Fruit fly (Drosophila melanogaster) whole organism, embryonic: ENCODE measurements around the gene Pat1.
A peak's percentile ranks its signal among the peaks of the same experiment; 100 is the strongest.

Experiments used
- C15 ChIP-seq: fragments of 200-800 bp; sonication (Bioruptor generic); IDR thresholded peaks from 3 replicates; pipeline ENCODE4 v1.3.6; 2022; ENCODE audit warnings: missing biosample characterization, missing genetic modification characterization
- CG10274 ChIP-seq: fragments of 200-800 bp; sonication (Bioruptor generic); optimal IDR thresholded peaks from 3 replicates; lab custom pipeline; 2017; ENCODE audit warnings: missing biosample characterization, mild to moderate bottlenecking, missing genetic modification characterization
- CG11085 ChIP-seq: fragments of 200-800 bp; sonication (Bioruptor generic); IDR thresholded peaks from 2 replicates; pipeline ENCODE4 v1.3.6; 2022; ENCODE audit warnings: missing biosample characterization, missing genetic modification characterization
- CG12391 ChIP-seq: fragments of 200-800 bp; sonication (Bioruptor generic); optimal IDR thresholded peaks from 3 replicates; lab custom pipeline; 2018; ENCODE audit warnings: missing biosample characterization, mild to moderate bottlenecking, missing genetic modification characterization, moderate library complexity
- CG12769 ChIP-seq: fragments of 200-800 bp; sonication (Bioruptor generic); optimal IDR thresholded peaks from 2 replicates; lab custom pipeline; 2019; ENCODE audit warnings: missing biosample characterization, mild to moderate bottlenecking, missing genetic modification characterization, moderate library complexity
- CG14667 ChIP-seq: fragments of 200-800 bp; sonication (Bioruptor generic); IDR thresholded peaks from 2 replicates; pipeline ENCODE4 v1.3.6; 2022; ENCODE audit warnings: missing biosample characterization, missing genetic modification characterization
- CG14965 ChIP-seq: fragments of 200-800 bp; sonication (Bioruptor generic); optimal IDR thresholded peaks from 2 replicates; lab custom pipeline; 2016; ENCODE audit warnings: missing biosample characterization, missing genetic modification characterization, borderline replicate concordance
- CG15073 ChIP-seq: fragments of 200-800 bp; sonication (Bioruptor generic); optimal IDR thresholded peaks from 2 replicates; lab custom pipeline; 2016; ENCODE audit warnings: missing biosample characterization, missing genetic modification characterization
- CG1602 ChIP-seq: fragments of 200-800 bp; sonication (Bioruptor generic); optimal IDR thresholded peaks from 3 replicates; lab custom pipeline; 2016; ENCODE audit warnings: missing biosample characterization, missing genetic modification characterization
- CG1792 ChIP-seq: fragments of 200-800 bp; sonication (Bioruptor generic); optimal IDR thresholded peaks from 2 replicates; lab custom pipeline; 2016; ENCODE audit warnings: missing biosample characterization, missing genetic modification characterization
- CG2875 ChIP-seq: fragments of 200-800 bp; sonication (Bioruptor generic); optimal IDR thresholded peaks from 2 replicates; lab custom pipeline; 2017; ENCODE audit warnings: missing biosample characterization, mild to moderate bottlenecking, missing genetic modification characterization, missing genetic modification reagents
- CG30020 ChIP-seq: fragments of 200-800 bp; optimal IDR thresholded peaks from 2 replicates; lab custom pipeline; 2019; ENCODE audit warnings: missing biosample characterization, mild to moderate bottlenecking, missing genetic modification characterization, moderate library complexity
- CG7357 ChIP-seq: fragments of 200-800 bp; sonication (Bioruptor generic); IDR thresholded peaks from 3 replicates; pipeline ENCODE4 v1.3.6; 2022; ENCODE audit warnings: missing biosample characterization, missing genetic modification characterization
- CG7556 ChIP-seq: fragments of 200-800 bp; sonication (Bioruptor generic); optimal IDR thresholded peaks from 2 replicates; lab custom pipeline; 2017; ENCODE audit warnings: missing biosample characterization, mild to moderate bottlenecking, missing genetic modification characterization
- CG7839 ChIP-seq: fragments of 200-800 bp; sonication (Bioruptor generic); optimal IDR thresholded peaks from 3 replicates; lab custom pipeline; 2018; ENCODE audit warnings: missing biosample characterization, mild to moderate bottlenecking, missing genetic modification characterization, moderate library complexity
- CG9727 ChIP-seq: fragments of 200-800 bp; sonication (Bioruptor generic); optimal IDR thresholded peaks from 3 replicates; lab custom pipeline; 2017; ENCODE audit warnings: missing biosample characterization, mild to moderate bottlenecking, missing genetic modification characterization
- CG9932 ChIP-seq: fragments of 200-800 bp; sonication (Bioruptor generic); IDR thresholded peaks from 2 replicates; pipeline ENCODE4 v1.3.6; 2022; ENCODE audit warnings: missing biosample characterization, missing genetic modification characterization
- Chrac-16 ChIP-seq: fragments of 200-800 bp; sonication (Bioruptor generic); optimal IDR thresholded peaks from 3 replicates; lab custom pipeline; 2016; ENCODE audit warnings: missing biosample characterization, missing genetic modification characterization
- Dll ChIP-seq: fragments of 200-800 bp; sonication (Bioruptor generic); IDR thresholded peaks from 4 replicates; pipeline ENCODE4 v1.3.6; 2022; ENCODE audit warnings: missing biosample characterization, missing genetic modification characterization; ENCODE audit not compliant: partially characterized antibody
- ERR ChIP-seq: fragments of 200-800 bp; sonication (Bioruptor generic); optimal IDR thresholded peaks from 2 replicates; lab custom pipeline; 2016; ENCODE audit warnings: missing biosample characterization, missing genetic modification characterization
- HLH3B ChIP-seq: fragments of 200-800 bp; sonication (Bioruptor generic); IDR thresholded peaks from 2 replicates; pipeline ENCODE4 v1.3.6; 2022; ENCODE audit warnings: missing biosample characterization, missing genetic modification characterization
- HLH4C ChIP-seq: fragments of 200-800 bp; sonication (Bioruptor generic); IDR thresholded peaks from 3 replicates; pipeline ENCODE4 v1.3.6; 2022; ENCODE audit warnings: missing biosample characterization, missing genetic modification characterization; ENCODE audit not compliant: partially characterized antibody
- NC2α ChIP-seq: fragments of 200-800 bp; sonication (Bioruptor generic); optimal IDR thresholded peaks from 2 replicates; lab custom pipeline; 2016; ENCODE audit warnings: missing biosample characterization, missing genetic modification characterization
- Poxn ChIP-seq: fragments of 200-800 bp; sonication (Bioruptor generic); IDR thresholded peaks from 2 replicates; pipeline ENCODE4 v1.3.6; 2022; ENCODE audit warnings: missing biosample characterization, missing genetic modification characterization
- Xbp1 ChIP-seq: fragments of 200-800 bp; sonication (Bioruptor generic); optimal IDR thresholded peaks from 3 replicates; lab custom pipeline; 2016; ENCODE audit warnings: missing biosample characterization, mild to moderate bottlenecking, missing genetic modification characterization
- ara ChIP-seq: fragments of 200-800 bp; sonication (Bioruptor generic); IDR thresholded peaks from 2 replicates; pipeline ENCODE4 v1.3.6; 2022; ENCODE audit warnings: missing biosample characterization, missing genetic modification characterization
- ash1 ChIP-seq: fragments of 200-800 bp; sonication (Bioruptor generic); optimal IDR thresholded peaks from 2 replicates; lab custom pipeline; 2018; ENCODE audit warnings: missing biosample characterization, mild to moderate bottlenecking, missing genetic modification characterization
- cg ChIP-seq: fragments of 200-800 bp; sonication (Bioruptor generic); optimal IDR thresholded peaks from 3 replicates; lab custom pipeline; 2019; ENCODE audit warnings: missing biosample characterization, mild to moderate bottlenecking, missing genetic modification characterization, moderate library complexity
- chif ChIP-seq, 2 experiments: fragments of 200-800 bp; sonication (Bioruptor generic); optimal IDR thresholded peaks; 3 replicates each; lab custom pipeline; 2016; ENCODE audit warnings: missing biosample characterization in 2 of 2, missing genetic modification characterization in 2 of 2
- chm ChIP-seq: fragments of 200-800 bp; sonication (Bioruptor generic); IDR thresholded peaks from 2 replicates; pipeline ENCODE4 v1.3.6; 2022; ENCODE audit warnings: missing biosample characterization, missing genetic modification characterization
- crc ChIP-seq: fragments of 200-800 bp; sonication (Bioruptor generic); optimal IDR thresholded peaks from 2 replicates; lab custom pipeline; 2016; ENCODE audit warnings: missing biosample characterization, missing genetic modification characterization
- croc ChIP-seq: fragments of 200-800 bp; sonication (Bioruptor generic); conservative IDR thresholded peaks from 3 replicates; pipeline ENCODE4 v1.3.6; 2022; ENCODE audit warnings: missing biosample characterization, missing genetic modification characterization
- da ChIP-seq: fragments of 200-800 bp; sonication (Bioruptor generic); optimal IDR thresholded peaks from 2 replicates; lab custom pipeline; 2016; ENCODE audit warnings: missing biosample characterization, missing genetic modification characterization
- dmrt11E ChIP-seq: fragments of 200-800 bp; sonication (Bioruptor generic); optimal IDR thresholded peaks from 3 replicates; lab custom pipeline; 2018; ENCODE audit warnings: missing biosample characterization, mild to moderate bottlenecking, missing genetic modification characterization, moderate library complexity
- en ChIP-seq: fragments of 200-800 bp; sonication (Bioruptor generic); optimal IDR thresholded peaks from 2 replicates; lab custom pipeline; 2016; ENCODE audit warnings: missing biosample characterization, missing genetic modification characterization
- esg ChIP-seq: fragments of 200-800 bp; sonication (Bioruptor generic); conservative IDR thresholded peaks from 2 replicates; pipeline ENCODE4 v1.3.6; 2022; ENCODE audit warnings: missing biosample characterization, missing genetic modification characterization
- fd3F ChIP-seq: fragments of 200-800 bp; sonication (Bioruptor generic); optimal IDR thresholded peaks from 2 replicates; lab custom pipeline; 2018; ENCODE audit warnings: missing biosample characterization, mild to moderate bottlenecking, missing genetic modification characterization, moderate library complexity
- fd64A ChIP-seq: fragments of 200-800 bp; sonication (Bioruptor generic); optimal IDR thresholded peaks from 3 replicates; lab custom pipeline; 2018; ENCODE audit warnings: missing biosample characterization, mild to moderate bottlenecking, missing genetic modification characterization
- fd96Cb ChIP-seq: fragments of 200-800 bp; sonication (Bioruptor generic); optimal IDR thresholded peaks from 2 replicates; lab custom pipeline; 2018; ENCODE audit warnings: missing biosample characterization, mild to moderate bottlenecking, missing genetic modification characterization, moderate library complexity
- fru ChIP-seq: fragments of >200 bp; optimal IDR thresholded peaks from 2 replicates; lab custom pipeline; 2017
- lov ChIP-seq, 2 experiments: fragments of 200-800 bp in 1 of 2; fragments of >200 bp in 1 of 2; sonication (Bioruptor generic) in 1 of 2; IDR thresholded peaks in 1 of 2; optimal IDR thresholded peaks in 1 of 2; 2 replicates in 1 of 2; 3 replicates in 1 of 2; pipeline versions ENCODE4 v1.3.6 to Lab custom; 2017 to 2022; ENCODE audit warnings: missing biosample characterization in 1 of 2, missing genetic modification characterization in 1 of 2
- luna ChIP-seq: fragments of 200-800 bp; sonication (Bioruptor generic); optimal IDR thresholded peaks from 2 replicates; lab custom pipeline; 2016; ENCODE audit warnings: missing biosample characterization, missing genetic modification characterization
- mirr ChIP-seq: fragments of 200-800 bp; sonication (Bioruptor generic); optimal IDR thresholded peaks from 3 replicates; lab custom pipeline; 2018; ENCODE audit warnings: missing biosample characterization, mild to moderate bottlenecking, missing genetic modification characterization
- pan ChIP-seq, 4 experiments: fragments of >200 bp in 3 of 4; fragments of 200-800 bp in 1 of 4; sonication (Bioruptor generic) in 1 of 4; optimal IDR thresholded peaks in 3 of 4; IDR thresholded peaks in 1 of 4; 2 replicates each; pipeline versions ENCODE4 v1.3.6 to Lab custom; 2017 to 2022; ENCODE audit warnings: missing biosample characterization in 2 of 4, missing genetic modification characterization in 2 of 4, mixed read lengths in 1 of 4
- run ChIP-seq: fragments of 200-800 bp; sonication (Bioruptor generic); optimal IDR thresholded peaks from 3 replicates; lab custom pipeline; 2018; ENCODE audit warnings: missing biosample characterization, mild to moderate bottlenecking, missing genetic modification characterization
- schlank ChIP-seq: fragments of 200-800 bp; sonication (Bioruptor generic); optimal IDR thresholded peaks from 2 replicates; lab custom pipeline; 2018; ENCODE audit warnings: missing biosample characterization, mild to moderate bottlenecking, missing genetic modification characterization
- sd ChIP-seq: fragments of 200-800 bp; sonication (Bioruptor generic); optimal IDR thresholded peaks from 3 replicates; lab custom pipeline; 2018; ENCODE audit warnings: missing biosample characterization, mild to moderate bottlenecking, missing genetic modification characterization, moderate library complexity
- sens-2 ChIP-seq: fragments of 200-800 bp; sonication (Bioruptor generic); IDR thresholded peaks from 2 replicates; pipeline ENCODE4 v1.3.6; 2022; ENCODE audit warnings: missing biosample characterization, missing genetic modification characterization
- sisA ChIP-seq: fragments of 200-800 bp; sonication (Bioruptor generic); IDR thresholded peaks from 2 replicates; pipeline ENCODE4 v1.3.6; 2022; ENCODE audit warnings: missing biosample characterization, missing genetic modification characterization

Gene Pat1

dm6 chrX:6549428-6550117, 41.0 kb upstream of the Pat1 start (continued):
- TF ChIP-seq luna (GFP tag; lab: Kevin White, UChicago) (peak; percentile 88), ash1 (GFP tag; lab: Kevin White, UChicago) (peak; percentile 91), chm (GFP tag; lab: Robert Waterston, UW) (peak; percentile 94), CG7839 (tag; lab: Kevin White, UChicago) (peak; percentile 96), CG9932 (GFP tag; lab: Robert Waterston, UW) (peak; percentile 98), CG9727 (GFP tag; lab: Kevin White, UChicago) (peak; percentile 97), fru (lab: Kevin White, UChicago) (no peak), sd (tag; lab: Kevin White, UChicago) (peak; percentile 76), CG15073 (GFP tag; lab: Kevin White, UChicago) (peak; percentile 67), schlank (peak; percentile 92), cg (GFP tag; lab: Kevin White, UChicago) (no peak), CG1602 (GFP tag; lab: Kevin White, UChicago) (peak; percentile 88), run (tag; lab: Kevin White, UChicago) (peak; percentile 70), NC2α (GFP tag; lab: Kevin White, UChicago) (peak; percentile 90), HLH3B (GFP tag; lab: Robert Waterston, UW) (peak; percentile 94), CG10274 (GFP tag; lab: Kevin White, UChicago) (peak; percentile 91), Poxn (GFP tag; lab: Robert Waterston, UW) (peak; percentile 79), ara (GFP tag; lab: Robert Waterston, UW) (peak; percentile 95), chif (GFP tag; optimal IDR thresholded peaks at IDR 0.05; lab: Kevin White, UChicago) (peak; percentile 93 to 96), pan (optimal IDR thresholded peaks at IDR 0.05; lab: Kevin White, UChicago) (no peak), pan (GFP tag; optimal IDR thresholded peaks at IDR 0.05 in 1 of 2, IDR thresholded peaks at IDR 0.05 in 1 of 2) (peak in 1 of 2 experiments; percentile 97), crc (peak; percentile 90), CG7357 (peak; percentile 90), Dll (GFP tag; lab: Robert Waterston, UW) (no peak), sisA (GFP tag; lab: Robert Waterston, UW) (peak; percentile 95), croc (peak; percentile 91), CG12391 (peak; percentile 92), HLH4C (GFP tag; lab: Robert Waterston, UW) (no peak), da (GFP tag; lab: Kevin White, UChicago) (peak; percentile 86), dmrt11E (tag; lab: Kevin White, UChicago) (peak; percentile 88), Xbp1 (GFP tag; lab: Kevin White, UChicago) (peak; percentile 94), en (GFP tag; lab: Kevin White, UChicago) (peak; percentile 86), CG7556 (GFP tag; lab: Kevin White, UChicago) (peak; percentile 93), CG1792 (GFP tag; lab: Kevin White, UChicago) (peak; percentile 96), fd3F (GFP tag; lab: Kevin White, UChicago) (peak; percentile 91), CG11085 (GFP tag; lab: Robert Waterston, UW) (peak; percentile 94), lov (optimal IDR thresholded peaks at IDR 0.05; lab: Kevin White, UChicago) (no peak), lov (GFP tag; IDR thresholded peaks at IDR 0.05; lab: Robert Waterston, UW) (peak; percentile 95), CG12769 (tag; lab: Kevin White, UChicago) (peak; percentile 97), esg (peak; percentile 93), mirr (GFP tag; lab: Kevin White, UChicago) (peak; percentile 95), ERR (GFP tag; lab: Kevin White, UChicago) (peak; percentile 95), C15 (GFP tag; lab: Robert Waterston, UW) (peak; percentile 92), sens-2 (GFP tag; lab: Robert Waterston, UW) (peak; percentile 93), fd64A (peak; percentile 86), CG14667 (GFP tag; lab: Robert Waterston, UW) (peak; percentile 94), Chrac-16 (GFP tag; lab: Kevin White, UChicago) (peak; percentile 94), CG30020 (tag; lab: Kevin White, UChicago) (peak; percentile 64), CG2875 (GFP tag; lab: Kevin White, UChicago) (peak; percentile 85), CG14965 (GFP tag; lab: Kevin White, UChicago) (peak; percentile 83), fd96Cb (tag; lab: Kevin White, UChicago) (peak; percentile 94)
